Fruit fly (Drosophila melanogaster) whole organism, embryonic: ENCODE results near the gene Tango5.

Experiments used
- Blimp-1 ChIP-seq: fragments of 200-800 bp; sonication (Bioruptor generic); optimal IDR thresholded peaks from 3 replicates; lab custom pipeline; 2018; ENCODE audit warnings: missing biosample characterization, missing genetic modification characterization, mild to moderate bottlenecking, moderate library complexity, missing genetic modification reagents
- CG12155 ChIP-seq: fragments of 200-800 bp; sonication (Bioruptor generic); optimal IDR thresholded peaks from 3 replicates; lab custom pipeline; 2016; ENCODE audit warnings: missing biosample characterization, missing genetic modification characterization
- CG1233 ChIP-seq: fragments of 200-800 bp; sonication (Bioruptor generic); optimal IDR thresholded peaks from 4 replicates; lab custom pipeline; 2018; ENCODE audit warnings: missing biosample characterization, mild to moderate bottlenecking, missing genetic modification characterization
- CG14441 ChIP-seq: fragments of 200-800 bp; sonication (Bioruptor generic); IDR thresholded peaks from 2 replicates; pipeline ENCODE4 v1.3.6; 2022; ENCODE audit warnings: missing biosample characterization, missing genetic modification characterization
- CG15073 ChIP-seq: fragments of 200-800 bp; sonication (Bioruptor generic); optimal IDR thresholded peaks from 2 replicates; lab custom pipeline; 2016; ENCODE audit warnings: missing biosample characterization, missing genetic modification characterization
- CG17568 ChIP-seq: fragments of 200-800 bp; sonication (Bioruptor generic); optimal IDR thresholded peaks from 2 replicates; lab custom pipeline; 2018; ENCODE audit warnings: missing biosample characterization, mild to moderate bottlenecking, missing genetic modification characterization, moderate library complexity
- CG18011 ChIP-seq: fragments of 200-800 bp; sonication (Bioruptor generic); optimal IDR thresholded peaks from 2 replicates; lab custom pipeline; 2017; ENCODE audit warnings: missing biosample characterization, missing genetic modification characterization, mild to moderate bottlenecking, moderate library complexity, missing genotype
- CG2120 ChIP-seq: fragments of 200-800 bp; sonication (Bioruptor generic); optimal IDR thresholded peaks from 3 replicates; lab custom pipeline; 2016; ENCODE audit warnings: missing biosample characterization, missing genetic modification characterization
- CG2889 ChIP-seq: fragments of 200-800 bp; sonication (Bioruptor generic); IDR thresholded peaks from 3 replicates; pipeline ENCODE4 v1.3.6; 2022; ENCODE audit warnings: missing biosample characterization, missing genetic modification characterization
- CG3281 ChIP-seq: fragments of 200-800 bp; sonication (Bioruptor generic); optimal IDR thresholded peaks from 3 replicates; lab custom pipeline; 2017; ENCODE audit warnings: missing biosample characterization, mild to moderate bottlenecking, missing genetic modification characterization
- CG3995 ChIP-seq: fragments of 200-800 bp; sonication (Bioruptor generic); optimal IDR thresholded peaks from 3 replicates; lab custom pipeline; 2016; ENCODE audit warnings: missing biosample characterization, missing genetic modification characterization
- CG42726 ChIP-seq: fragments of 200-800 bp; sonication (Bioruptor generic); IDR thresholded peaks from 2 replicates; pipeline ENCODE4 v1.3.6; 2022; ENCODE audit warnings: missing biosample characterization, missing genetic modification characterization; ENCODE audit not compliant: partially characterized antibody
- CG6254 ChIP-seq: fragments of 200-800 bp; sonication (Bioruptor generic); optimal IDR thresholded peaks from 3 replicates; lab custom pipeline; 2017; ENCODE audit warnings: mild to moderate bottlenecking, missing biosample characterization, missing genetic modification reagents, missing genetic modification characterization
- CG6654 ChIP-seq: fragments of 200-800 bp; sonication (Bioruptor generic); optimal IDR thresholded peaks from 2 replicates; lab custom pipeline; 2017; ENCODE audit warnings: missing biosample characterization, mild to moderate bottlenecking, missing genetic modification characterization
- CG6689 ChIP-seq: fragments of 200-800 bp; sonication (Bioruptor generic); IDR thresholded peaks from 2 replicates; pipeline ENCODE4 v1.3.6; 2022; ENCODE audit warnings: missing biosample characterization, missing genetic modification characterization
- CG7786 ChIP-seq: fragments of 200-800 bp; sonication (Bioruptor generic); optimal IDR thresholded peaks from 2 replicates; lab custom pipeline; 2016; ENCODE audit warnings: missing biosample characterization, missing genetic modification characterization
- Chrac-16 ChIP-seq: fragments of 200-800 bp; sonication (Bioruptor generic); optimal IDR thresholded peaks from 3 replicates; lab custom pipeline; 2016; ENCODE audit warnings: missing biosample characterization, missing genetic modification characterization
- CoRest ChIP-seq: fragments of 200-800 bp; sonication (Bioruptor generic); optimal IDR thresholded peaks from 3 replicates; lab custom pipeline; 2018; ENCODE audit warnings: missing biosample characterization, mild to moderate bottlenecking, missing genetic modification characterization, moderate library complexity
- Dad ChIP-seq: fragments of 200-800 bp; sonication (Bioruptor generic); optimal IDR thresholded peaks from 3 replicates; lab custom pipeline; 2016; ENCODE audit warnings: missing biosample characterization, missing genetic modification characterization
- Elba2 ChIP-seq: fragments of 200-800 bp; sonication (Bioruptor generic); optimal IDR thresholded peaks from 3 replicates; lab custom pipeline; 2016; ENCODE audit warnings: missing biosample characterization, missing genetic modification characterization
- H2.0 ChIP-seq: fragments of 200-800 bp; sonication (Bioruptor generic); IDR thresholded peaks from 2 replicates; pipeline ENCODE4 v1.3.6; 2022; ENCODE audit warnings: missing biosample characterization, missing genetic modification characterization
- Hr51 ChIP-seq, 2 experiments: fragments of 200-800 bp; sonication (Bioruptor generic); optimal IDR thresholded peaks; 2 replicates in 1 of 2; 3 replicates in 1 of 2; lab custom pipeline; 2016 to 2018; ENCODE audit warnings: missing biosample characterization in 2 of 2, missing genetic modification characterization in 2 of 2, mild to moderate bottlenecking in 1 of 2, moderate library complexity in 1 of 2
- Jarid2 ChIP-seq: fragments of 200-800 bp; sonication (Bioruptor generic); optimal IDR thresholded peaks from 3 replicates; lab custom pipeline; 2017; ENCODE audit warnings: mild to moderate bottlenecking, missing biosample characterization, missing genetic modification reagents, missing genetic modification characterization
- MBD-R2 ChIP-seq: fragments of 200-800 bp; sonication (Bioruptor generic); IDR thresholded peaks from 2 replicates; pipeline ENCODE4 v1.3.6; 2022; ENCODE audit warnings: missing biosample characterization, missing genetic modification characterization
- MESR4 ChIP-seq: fragments of 200-800 bp; sonication (Bioruptor generic); optimal IDR thresholded peaks from 2 replicates; lab custom pipeline; 2018; ENCODE audit warnings: missing biosample characterization, mild to moderate bottlenecking, missing genetic modification characterization, moderate library complexity
- NK7.1 ChIP-seq: fragments of 200-800 bp; sonication (Bioruptor generic); optimal IDR thresholded peaks from 3 replicates; lab custom pipeline; 2016; ENCODE audit warnings: missing biosample characterization, missing genetic modification characterization
- Oli ChIP-seq: fragments of 200-800 bp; sonication (Bioruptor generic); optimal IDR thresholded peaks from 2 replicates; lab custom pipeline; 2018; ENCODE audit warnings: missing biosample characterization, mild to moderate bottlenecking, missing genetic modification characterization, moderate library complexity
- Poxn ChIP-seq: fragments of 200-800 bp; sonication (Bioruptor generic); IDR thresholded peaks from 2 replicates; pipeline ENCODE4 v1.3.6; 2022; ENCODE audit warnings: missing biosample characterization, missing genetic modification characterization
- Sox100B ChIP-seq: fragments of 200-800 bp; sonication (Bioruptor generic); optimal IDR thresholded peaks from 3 replicates; lab custom pipeline; 2018; ENCODE audit warnings: missing biosample characterization, mild to moderate bottlenecking, missing genetic modification characterization
- YL-1 ChIP-seq: fragments of 200-800 bp; sonication (Bioruptor generic); optimal IDR thresholded peaks from 3 replicates; lab custom pipeline; 2017; ENCODE audit warnings: missing biosample characterization, mild to moderate bottlenecking, missing genetic modification characterization
- bcd ChIP-seq: fragments of 200-800 bp; sonication (Bioruptor generic); optimal IDR thresholded peaks from 2 replicates; lab custom pipeline; 2017; ENCODE audit warnings: missing biosample characterization, mild to moderate bottlenecking, missing genetic modification characterization
- br ChIP-seq: fragments of >200 bp; optimal IDR thresholded peaks from 2 replicates; lab custom pipeline; 2017
- crol ChIP-seq: fragments of 200-800 bp; sonication (Bioruptor generic); IDR thresholded peaks from 2 replicates; pipeline ENCODE4 v1.3.6; 2022; ENCODE audit warnings: missing biosample characterization, missing genetic modification characterization
- dati ChIP-seq: fragments of 200-800 bp; sonication (Bioruptor generic); IDR thresholded peaks from 2 replicates; pipeline ENCODE4 v1.3.6; 2022; ENCODE audit warnings: missing biosample characterization, missing genetic modification characterization
- fd102C ChIP-seq: fragments of 200-800 bp; sonication (Bioruptor generic); optimal IDR thresholded peaks from 2 replicates; lab custom pipeline; 2018; ENCODE audit warnings: missing biosample characterization, mild to moderate bottlenecking, missing genetic modification characterization, moderate library complexity
- grn ChIP-seq: fragments of 200-800 bp; sonication (Bioruptor generic); optimal IDR thresholded peaks from 3 replicates; lab custom pipeline; 2017; ENCODE audit warnings: missing biosample characterization, missing genetic modification characterization
- h ChIP-seq: fragments of >200 bp; optimal IDR thresholded peaks from 2 replicates; lab custom pipeline; 2017
- jigr1 ChIP-seq: fragments of 200-800 bp; sonication (Bioruptor generic); IDR thresholded peaks from 3 replicates; pipeline ENCODE4 v1.3.6; 2022; ENCODE audit warnings: missing biosample characterization, missing genetic modification characterization
- lmd ChIP-seq: fragments of 200-800 bp; sonication (Bioruptor generic); IDR thresholded peaks from 2 replicates; pipeline ENCODE4 v1.3.6; 2022; ENCODE audit warnings: missing biosample characterization, missing genetic modification characterization
- maf-S ChIP-seq: fragments of 200-800 bp; sonication (Bioruptor generic); optimal IDR thresholded peaks from 2 replicates; lab custom pipeline; 2016; ENCODE audit warnings: missing biosample characterization, missing genetic modification characterization
- pb ChIP-seq: fragments of 200-800 bp; sonication (Bioruptor generic); optimal IDR thresholded peaks from 3 replicates; lab custom pipeline; 2016; ENCODE audit warnings: missing biosample characterization, missing genetic modification characterization
- pho ChIP-seq: fragments of 200-800 bp; sonication (Bioruptor generic); optimal IDR thresholded peaks from 2 replicates; lab custom pipeline; 2016; ENCODE audit warnings: missing biosample characterization, missing genetic modification characterization
- schlank ChIP-seq: fragments of 200-800 bp; sonication (Bioruptor generic); optimal IDR thresholded peaks from 2 replicates; lab custom pipeline; 2018; ENCODE audit warnings: missing biosample characterization, mild to moderate bottlenecking, missing genetic modification characterization
- sna ChIP-seq: fragments of 200-800 bp; sonication (Bioruptor generic); IDR thresholded peaks from 2 replicates; pipeline ENCODE4 v1.3.6; 2022; ENCODE audit warnings: missing biosample characterization, missing genetic modification characterization; ENCODE audit not compliant: partially characterized antibody
- sob ChIP-seq: fragments of 200-800 bp; sonication (Bioruptor generic); IDR thresholded peaks from 2 replicates; pipeline ENCODE4 v1.3.6; 2022; ENCODE audit warnings: missing biosample characterization, missing genetic modification characterization
- sr ChIP-seq: fragments of 200-800 bp; sonication (Bioruptor generic); IDR thresholded peaks from 3 replicates; pipeline ENCODE4 v1.3.6; 2022; ENCODE audit warnings: missing biosample characterization, missing genetic modification characterization
- tgo ChIP-seq: fragments of 200-800 bp; sonication (Bioruptor generic); IDR thresholded peaks from 3 replicates; pipeline ENCODE4 v1.3.6; 2022; ENCODE audit warnings: missing biosample characterization, missing genetic modification characterization
- vvl ChIP-seq: fragments of 200-800 bp; sonication (Bioruptor generic); IDR thresholded peaks from 2 replicates; pipeline ENCODE4 v1.3.6; 2022; ENCODE audit warnings: missing biosample characterization, missing genetic modification characterization
- wdn ChIP-seq: fragments of 200-800 bp; sonication (Bioruptor generic); IDR thresholded peaks from 2 replicates; pipeline ENCODE4 v1.3.6; 2022; ENCODE audit warnings: missing biosample characterization, missing genetic modification characterization
- zen2 ChIP-seq: fragments of 200-800 bp; sonication (Bioruptor generic); IDR thresholded peaks from 3 replicates; pipeline ENCODE4 v1.3.6; 2022; ENCODE audit warnings: missing biosample characterization, missing genetic modification characterization; ENCODE audit not compliant: partially characterized antibody

The Tango5 gene

DNA sequence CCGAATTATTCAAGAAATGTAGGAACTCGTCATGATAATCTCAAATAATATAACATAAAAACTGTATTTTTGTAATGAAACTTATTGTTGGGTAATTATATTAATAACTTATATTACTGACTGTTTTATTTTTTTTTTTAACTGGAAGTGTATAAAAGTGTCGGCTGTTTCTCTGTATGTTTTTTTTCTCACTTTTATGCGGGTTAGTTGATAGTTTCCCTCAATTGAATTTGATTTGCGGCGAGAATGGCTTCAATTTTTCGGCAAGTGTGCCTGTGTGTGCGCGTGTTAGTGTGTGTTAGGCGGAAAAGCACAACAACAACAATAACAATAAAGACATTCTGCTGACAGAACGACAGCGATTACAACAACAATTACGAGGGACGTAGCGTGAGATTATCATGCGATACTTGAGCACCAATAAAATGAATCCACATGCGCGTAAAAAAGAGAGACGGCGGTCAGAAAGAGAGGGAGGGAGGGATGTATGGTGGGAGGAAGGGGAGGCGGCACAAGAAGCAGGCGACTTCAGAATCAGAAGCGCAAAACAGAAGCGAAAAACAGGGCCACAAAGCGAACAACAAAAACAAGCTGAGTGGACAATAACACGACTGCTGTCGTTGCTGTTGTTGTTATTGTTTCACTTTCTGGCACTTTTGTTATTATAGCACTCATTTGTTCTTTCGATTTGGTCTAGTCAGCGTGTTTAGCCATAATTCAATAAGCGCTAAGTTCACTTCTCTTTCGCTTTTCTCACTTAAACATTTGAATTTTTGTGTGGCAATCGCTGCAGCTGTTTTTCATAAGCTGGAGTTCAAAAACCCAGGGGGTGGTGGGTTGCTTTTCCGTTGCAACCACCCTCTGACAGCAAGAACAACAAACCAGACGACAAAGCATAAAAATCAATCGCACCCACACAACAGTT lies 992 bp downstream of the Tango5 start (continued):
- peak; percentile 10 for TF ChIP-seq CG12155 (GFP tag; lab: Kevin White, UChicago)
- no peak for TF ChIP-seq sob (GFP tag; lab: Robert Waterston, UW)
- TF ChIP-seq grn, result peak; percentile 75
- peak; percentile 13 for TF ChIP-seq Blimp-1 (GFP tag; lab: Kevin White, UChicago)
- TF ChIP-seq CG1233, result no peak
- TF ChIP-seq fd102C, result no peak
- no peak for TF ChIP-seq CG2889
- TF ChIP-seq Jarid2 (GFP tag; lab: Kevin White, UChicago), result no peak
- TF ChIP-seq Dad, result no peak
- peak; percentile 5 for TF ChIP-seq bcd (GFP tag; lab: Kevin White, UChicago)
- TF ChIP-seq CG6254, result no peak
- no peak for TF ChIP-seq YL-1 (GFP tag; lab: Kevin White, UChicago)
- TF ChIP-seq jigr1, result no peak
- peak; percentile 46 for TF ChIP-seq Sox100B (GFP tag; lab: Kevin White, UChicago)
- TF ChIP-seq sr (GFP tag; lab: Robert Waterston, UW), result no peak
- no peak for TF ChIP-seq MBD-R2 (GFP tag; lab: Robert Waterston, UW)
- no peak for TF ChIP-seq CG3995 (GFP tag; lab: Kevin White, UChicago)
- no peak for TF ChIP-seq maf-S
- TF ChIP-seq CG18011, result no peak
- peak; percentile 23 for TF ChIP-seq CoRest (tag; lab: Kevin White, UChicago)
- TF ChIP-seq Oli (tag; lab: Kevin White, UChicago), result peak; percentile 35
- TF ChIP-seq Hr51 (GFP tag; optimal IDR thresholded peaks at IDR 0.05; lab: Kevin White, UChicago), result peak in 1 of 2 experiments; percentile 61
- TF ChIP-seq CG14441 (GFP tag; lab: Robert Waterston, UW), result no peak
- TF ChIP-seq wdn, result no peak
- no peak for TF ChIP-seq CG15073 (GFP tag; lab: Kevin White, UChicago)
- peak; percentile 30 for TF ChIP-seq CG3281 (GFP tag; lab: Kevin White, UChicago)
- TF ChIP-seq CG6654 (GFP tag; lab: Kevin White, UChicago), result no peak
- no peak for TF ChIP-seq CG17568 (GFP tag; lab: Kevin White, UChicago)
- TF ChIP-seq CG42726 (GFP tag; lab: Robert Waterston, UW), result no peak
- no peak for TF ChIP-seq MESR4 (GFP tag; lab: Kevin White, UChicago)
- TF ChIP-seq tgo (GFP tag; lab: Robert Waterston, UW), result no peak; the same call in 2 of the 3 replicates
- no peak for TF ChIP-seq h (lab: Kevin White, UChicago)
- TF ChIP-seq Elba2, result no peak
- peak; percentile 97 for TF ChIP-seq crol (GFP tag; lab: Robert Waterston, UW)
- no peak for TF ChIP-seq dati
- TF ChIP-seq CG2120 (GFP tag; lab: Kevin White, UChicago), result peak; percentile 61
- TF ChIP-seq Poxn (GFP tag; lab: Robert Waterston, UW), result no peak
- peak; percentile 7 for TF ChIP-seq pho (GFP tag; lab: Kevin White, UChicago)
- TF ChIP-seq br (lab: Kevin White, UChicago), result no peak
- TF ChIP-seq zen2 (GFP tag; lab: Robert Waterston, UW), result no peak
- no peak for TF ChIP-seq NK7.1 (GFP tag; lab: Kevin White, UChicago)
- TF ChIP-seq H2.0 (GFP tag; lab: Robert Waterston, UW), result no peak
- no peak for TF ChIP-seq vvl
- TF ChIP-seq sna (GFP tag; lab: Robert Waterston, UW), result no peak
- TF ChIP-seq pb (GFP tag; lab: Kevin White, UChicago), result no peak
- 0 out of 2 replicates have a peak, but pooled peaks have one; percentile 6 for TF ChIP-seq CG6689 (GFP tag; lab: Robert Waterston, UW)
- TF ChIP-seq lmd (GFP tag; lab: Robert Waterston, UW), result no peak; the same call in 1 of the 2 replicates
- TF ChIP-seq schlank (tag; lab: Kevin White, UChicago), result no peak
- no peak for TF ChIP-seq CG7786
- TF ChIP-seq Chrac-16 (GFP tag; lab: Kevin White, UChicago), result peak; percentile 6
